Fruit fly (Drosophila melanogaster) whole organism, embryonic: ENCODE measurements around the gene tok.
A peak's percentile ranks its signal among the peaks of the same experiment; 100 is the strongest.

Experiments
- B-H1 ChIP-seq: fragments of 200-800 bp; sonication (Bioruptor generic); IDR thresholded peaks from 3 replicates; pipeline ENCODE4 v1.3.6; 2022; ENCODE audit warnings: missing biosample characterization, missing genetic modification characterization
- C15 ChIP-seq: fragments of 200-800 bp; sonication (Bioruptor generic); IDR thresholded peaks from 3 replicates; pipeline ENCODE4 v1.3.6; 2022; ENCODE audit warnings: missing biosample characterization, missing genetic modification characterization
- CG12769 ChIP-seq: fragments of 200-800 bp; sonication (Bioruptor generic); optimal IDR thresholded peaks from 2 replicates; lab custom pipeline; 2019; ENCODE audit warnings: missing biosample characterization, mild to moderate bottlenecking, missing genetic modification characterization, moderate library complexity
- CG13123 ChIP-seq: fragments of 200-800 bp; sonication (Bioruptor generic); optimal IDR thresholded peaks from 2 replicates; lab custom pipeline; 2016; ENCODE audit warnings: missing biosample characterization, missing genetic modification characterization
- CG13287 ChIP-seq: fragments of 200-800 bp; sonication (Bioruptor generic); IDR thresholded peaks from 2 replicates; pipeline ENCODE4 v1.3.6; 2022; ENCODE audit warnings: missing biosample characterization, missing genetic modification characterization; ENCODE audit not compliant: partially characterized antibody
- CG15601 ChIP-seq: fragments of 200-800 bp; sonication (Bioruptor generic); optimal IDR thresholded peaks from 3 replicates; lab custom pipeline; 2019; ENCODE audit warnings: missing biosample characterization, mild to moderate bottlenecking, missing genetic modification characterization, moderate library complexity
- CG18599 ChIP-seq: fragments of 200-800 bp; sonication (Bioruptor generic); optimal IDR thresholded peaks from 3 replicates; lab custom pipeline; 2017; ENCODE audit warnings: missing biosample characterization, missing genetic modification characterization, mild to moderate bottlenecking, moderate library complexity, missing genetic modification reagents
- CG31388 ChIP-seq: fragments of 200-800 bp; sonication (Bioruptor generic); optimal IDR thresholded peaks from 2 replicates; lab custom pipeline; 2016; ENCODE audit warnings: missing biosample characterization, missing genetic modification characterization
- CG42726 ChIP-seq: fragments of 200-800 bp; sonication (Bioruptor generic); IDR thresholded peaks from 2 replicates; pipeline ENCODE4 v1.3.6; 2022; ENCODE audit warnings: missing biosample characterization, missing genetic modification characterization; ENCODE audit not compliant: partially characterized antibody
- CG4424 ChIP-seq: fragments of 200-800 bp; sonication (Bioruptor generic); optimal IDR thresholded peaks from 3 replicates; lab custom pipeline; 2016; ENCODE audit warnings: missing biosample characterization, missing genetic modification characterization
- CG6683 ChIP-seq: fragments of 200-800 bp; sonication (Bioruptor generic); optimal IDR thresholded peaks from 2 replicates; lab custom pipeline; 2017; ENCODE audit warnings: missing biosample characterization, mild to moderate bottlenecking, missing genetic modification characterization, missing genetic modification reagents
- CG7928 ChIP-seq: fragments of 200-800 bp; sonication (Bioruptor generic); optimal IDR thresholded peaks from 2 replicates; lab custom pipeline; 2017; ENCODE audit warnings: missing biosample characterization, mild to moderate bottlenecking, missing genetic modification characterization
- CG8290 ChIP-seq, 3 experiments: fragments of 200-800 bp; sonication (Bioruptor generic); optimal IDR thresholded peaks; 2 replicates each; lab custom pipeline; 2016 to 2019; ENCODE audit warnings: missing biosample characterization in 3 of 3, missing genetic modification characterization in 3 of 3, mild to moderate bottlenecking in 2 of 3, moderate library complexity in 1 of 3
- CG8478 ChIP-seq: fragments of >200 bp; optimal IDR thresholded peaks from 2 replicates; lab custom pipeline; 2018
- CG9876 ChIP-seq: fragments of 200-800 bp; sonication (Bioruptor generic); optimal IDR thresholded peaks from 2 replicates; lab custom pipeline; 2016; ENCODE audit warnings: missing biosample characterization, missing genetic modification characterization
- D19A ChIP-seq: fragments of 200-800 bp; optimal IDR thresholded peaks from 3 replicates; lab custom pipeline; 2019; ENCODE audit warnings: missing biosample characterization, mild to moderate bottlenecking, missing genetic modification characterization, moderate library complexity
- Dad ChIP-seq: fragments of 200-800 bp; sonication (Bioruptor generic); optimal IDR thresholded peaks from 3 replicates; lab custom pipeline; 2016; ENCODE audit warnings: missing biosample characterization, missing genetic modification characterization
- Dek ChIP-seq: fragments of 200-800 bp; sonication (Bioruptor generic); optimal IDR thresholded peaks from 3 replicates; lab custom pipeline; 2019; ENCODE audit warnings: missing biosample characterization, mild to moderate bottlenecking, missing genetic modification characterization, moderate library complexity
- HLH4C ChIP-seq: fragments of 200-800 bp; sonication (Bioruptor generic); IDR thresholded peaks from 3 replicates; pipeline ENCODE4 v1.3.6; 2022; ENCODE audit warnings: missing biosample characterization, missing genetic modification characterization; ENCODE audit not compliant: partially characterized antibody
- HLH54F ChIP-seq: fragments of 200-800 bp; sonication (Bioruptor generic); optimal IDR thresholded peaks from 3 replicates; lab custom pipeline; 2016; ENCODE audit warnings: missing biosample characterization, missing genetic modification characterization
- Lim3 ChIP-seq: fragments of 200-800 bp; sonication (Bioruptor generic); IDR thresholded peaks from 2 replicates; pipeline ENCODE4 v1.3.6; 2022; ENCODE audit warnings: missing biosample characterization, missing genetic modification characterization
- Mes4 ChIP-seq: fragments of 200-800 bp; sonication (Bioruptor generic); optimal IDR thresholded peaks from 2 replicates; lab custom pipeline; 2016; ENCODE audit warnings: missing biosample characterization, missing genetic modification characterization
- Mrtf ChIP-seq: fragments of 200-800 bp; sonication (Bioruptor generic); IDR thresholded peaks from 3 replicates; pipeline ENCODE4 v1.3.6; 2022; ENCODE audit warnings: missing biosample characterization, missing genetic modification characterization
- Nf-YC ChIP-seq: fragments of 200-800 bp; optimal IDR thresholded peaks from 3 replicates; lab custom pipeline; 2019; ENCODE audit warnings: missing biosample characterization, mild to moderate bottlenecking, missing genetic modification characterization, moderate library complexity
- PHDP ChIP-seq: fragments of 200-800 bp; sonication (Bioruptor generic); optimal IDR thresholded peaks from 3 replicates; lab custom pipeline; 2018; ENCODE audit warnings: missing biosample characterization, mild to moderate bottlenecking, missing genetic modification characterization, moderate library complexity
- YL-1 ChIP-seq: fragments of 200-800 bp; sonication (Bioruptor generic); optimal IDR thresholded peaks from 3 replicates; lab custom pipeline; 2017; ENCODE audit warnings: missing biosample characterization, mild to moderate bottlenecking, missing genetic modification characterization
- ab ChIP-seq: fragments of 200-800 bp; sonication (Bioruptor generic); optimal IDR thresholded peaks from 2 replicates; lab custom pipeline; 2016; ENCODE audit warnings: missing biosample characterization, missing genetic modification characterization
- amos ChIP-seq: fragments of 200-800 bp; sonication (Bioruptor generic); IDR thresholded peaks from 2 replicates; pipeline ENCODE4 v1.3.6; 2022; ENCODE audit warnings: missing biosample characterization, missing genetic modification characterization; ENCODE audit not compliant: partially characterized antibody
- br ChIP-seq: fragments of >200 bp; optimal IDR thresholded peaks from 2 replicates; lab custom pipeline; 2017
- chif ChIP-seq, 2 experiments: fragments of 200-800 bp; sonication (Bioruptor generic); optimal IDR thresholded peaks; 3 replicates each; lab custom pipeline; 2016; ENCODE audit warnings: missing biosample characterization in 2 of 2, missing genetic modification characterization in 2 of 2
- corto ChIP-seq: fragments of 200-800 bp; sonication (Bioruptor generic); optimal IDR thresholded peaks from 2 replicates; lab custom pipeline; 2016; ENCODE audit warnings: missing biosample characterization, mild to moderate bottlenecking, missing genetic modification characterization, moderate library complexity
- dm ChIP-seq: fragments of 200-800 bp; sonication (Bioruptor generic); optimal IDR thresholded peaks from 3 replicates; lab custom pipeline; 2016; ENCODE audit warnings: missing biosample characterization, missing genetic modification characterization
- eyg ChIP-seq: fragments of 200-800 bp; sonication (Bioruptor generic); optimal IDR thresholded peaks from 3 replicates; lab custom pipeline; 2016; ENCODE audit warnings: missing biosample characterization, missing genetic modification characterization
- fd96Cb ChIP-seq: fragments of 200-800 bp; sonication (Bioruptor generic); optimal IDR thresholded peaks from 2 replicates; lab custom pipeline; 2018; ENCODE audit warnings: missing biosample characterization, mild to moderate bottlenecking, missing genetic modification characterization, moderate library complexity
- gfzf ChIP-seq: fragments of 200-800 bp; sonication (Bioruptor generic); optimal IDR thresholded peaks from 2 replicates; lab custom pipeline; 2016; ENCODE audit warnings: missing biosample characterization, mild to moderate bottlenecking, missing genetic modification characterization, moderate library complexity
- grau ChIP-seq: fragments of 200-800 bp; optimal IDR thresholded peaks from 3 replicates; lab custom pipeline; 2019; ENCODE audit warnings: missing biosample characterization, mild to moderate bottlenecking, missing genetic modification characterization, moderate library complexity
- hb ChIP-seq: fragments of 200-800 bp; sonication (Bioruptor generic); IDR thresholded peaks from 3 replicates; pipeline ENCODE4 v1.3.6; 2022; ENCODE audit warnings: missing biosample characterization, missing genetic modification characterization; ENCODE audit not compliant: partially characterized antibody
- hbn ChIP-seq: fragments of 200-800 bp; sonication (Bioruptor generic); IDR thresholded peaks from 2 replicates; pipeline ENCODE4 v1.3.6; 2022; ENCODE audit warnings: missing biosample characterization, missing genetic modification characterization; ENCODE audit not compliant: partially characterized antibody
- klu ChIP-seq: fragments of 200-800 bp; sonication (Bioruptor generic); IDR thresholded peaks from 2 replicates; pipeline ENCODE4 v1.3.6; 2022; ENCODE audit warnings: missing biosample characterization, missing genetic modification characterization
- kni ChIP-seq: fragments of 200-800 bp; sonication (Bioruptor generic); optimal IDR thresholded peaks from 3 replicates; lab custom pipeline; 2017; ENCODE audit warnings: mild to moderate bottlenecking, missing biosample characterization, missing genetic modification reagents, missing genetic modification characterization
- lilli ChIP-seq: fragments of 200-800 bp; sonication (Bioruptor generic); optimal IDR thresholded peaks from 3 replicates; lab custom pipeline; 2016; ENCODE audit warnings: missing biosample characterization, missing genetic modification characterization
- nom ChIP-seq: fragments of 200-800 bp; sonication (Bioruptor generic); optimal IDR thresholded peaks from 2 replicates; lab custom pipeline; 2017; ENCODE audit warnings: missing biosample characterization, missing genetic modification characterization, mild to moderate bottlenecking, moderate library complexity, missing genetic modification reagents
- org-1 ChIP-seq: fragments of 200-800 bp; sonication (Bioruptor generic); optimal IDR thresholded peaks from 2 replicates; lab custom pipeline; 2017; ENCODE audit warnings: missing biosample characterization, missing genetic modification characterization
- pho ChIP-seq: fragments of 200-800 bp; sonication (Bioruptor generic); optimal IDR thresholded peaks from 2 replicates; lab custom pipeline; 2016; ENCODE audit warnings: missing biosample characterization, missing genetic modification characterization
- pros ChIP-seq: fragments of 200-800 bp; sonication (Bioruptor generic); optimal IDR thresholded peaks from 3 replicates; lab custom pipeline; 2019; ENCODE audit warnings: missing biosample characterization, mild to moderate bottlenecking, missing genetic modification characterization, moderate library complexity
- ranshi ChIP-seq: fragments of 200-800 bp; sonication (Bioruptor generic); IDR thresholded peaks from 2 replicates; pipeline ENCODE4 v1.3.6; 2022; ENCODE audit warnings: missing biosample characterization, missing genetic modification characterization
- tll ChIP-seq, 2 experiments: fragments of 200-800 bp in 1 of 2; fragments of >200 bp in 1 of 2; sonication (Bioruptor generic) in 1 of 2; optimal IDR thresholded peaks; 2 replicates each; lab custom pipeline; 2017 to 2019; ENCODE audit warnings: missing biosample characterization in 2 of 2, missing genetic modification characterization in 2 of 2, mild to moderate bottlenecking in 1 of 2, moderate library complexity in 1 of 2
- twi ChIP-seq: fragments of 200-800 bp; optimal IDR thresholded peaks from 2 replicates; lab custom pipeline; 2019; ENCODE audit warnings: missing biosample characterization, mild to moderate bottlenecking, missing genetic modification characterization, moderate library complexity
- wor ChIP-seq: fragments of 200-800 bp; sonication (Bioruptor generic); IDR thresholded peaks from 2 replicates; pipeline ENCODE4 v1.3.6; 2022; ENCODE audit warnings: missing biosample characterization, missing genetic modification characterization

The tok gene

DNA sequence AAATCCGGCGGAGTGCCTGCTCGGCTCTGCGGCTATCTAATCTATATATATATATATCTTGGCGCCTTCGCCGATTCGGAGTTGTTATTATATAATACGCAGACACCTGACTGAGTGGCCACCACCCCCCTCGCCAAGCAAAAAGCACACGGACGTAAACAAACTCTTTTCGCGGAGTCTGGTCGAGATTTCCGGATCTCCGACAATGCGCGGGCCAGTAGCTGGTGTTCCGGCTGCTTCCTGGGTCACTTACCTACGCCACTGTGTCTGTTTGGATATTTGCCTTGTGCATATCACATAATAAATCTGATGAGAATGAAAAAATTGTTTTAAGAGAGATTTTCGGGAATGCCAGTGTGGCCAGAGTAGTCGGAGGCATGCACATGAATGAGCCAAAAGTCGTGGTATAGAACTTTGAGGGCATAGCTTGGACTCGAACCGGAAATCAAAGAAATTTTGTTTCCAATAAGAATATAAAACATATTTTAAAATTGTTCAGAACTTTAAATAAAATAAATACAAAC is 67.6 kb downstream of the tok start, which contains the start of gene CG5805 (continued):
- TF ChIP-seq klu (GFP tag; lab: Robert Waterston, UW) (peak; percentile 54; the same call in 1 of the 2 replicates), hb (GFP tag; lab: Robert Waterston, UW) (no peak), Lim3 (GFP tag; lab: Robert Waterston, UW) (no peak), CG9876 (GFP tag; lab: Kevin White, UChicago) (peak; percentile 74), tll (GFP tag; optimal IDR thresholded peaks at IDR 0.05; lab: Kevin White, UChicago) (peak in 1 of 2 experiments; percentile 23), C15 (peak; percentile 78; the same call in 2 of the 3 replicates), nom (GFP tag; lab: Kevin White, UChicago) (no peak), CG13287 (GFP tag; lab: Robert Waterston, UW) (peak; percentile 38; the same call in 1 of the 2 replicates), CG42726 (GFP tag; lab: Robert Waterston, UW) (no peak), lilli (peak; percentile 57), dm (GFP tag; lab: Kevin White, UChicago) (peak; percentile 86), hbn (GFP tag; lab: Robert Waterston, UW) (no peak), CG13123 (no peak), Dek (tag; lab: Kevin White, UChicago) (peak; percentile 72), CG8290 (GFP tag; optimal IDR thresholded peaks at IDR 0.05; lab: Kevin White, UChicago) (no peak), CG8290 (tag; optimal IDR thresholded peaks at IDR 0.05; lab: Kevin White, UChicago) (peak in 1 of 2 experiments; percentile 41), CG12769 (tag; lab: Kevin White, UChicago) (peak; percentile 96), fd96Cb (tag; lab: Kevin White, UChicago) (peak; percentile 62), twi (no peak), pros (no peak), ranshi (GFP tag; lab: Robert Waterston, UW) (peak; percentile 79), CG18599 (peak; percentile 84), corto (GFP tag; lab: Kevin White, UChicago) (no peak), CG6683 (peak; percentile 76), org-1 (GFP tag; lab: Kevin White, UChicago) (peak; percentile 59), chif (GFP tag; optimal IDR thresholded peaks at IDR 0.05; lab: Kevin White, UChicago) (peak; percentile 67 to 79), CG7928 (GFP tag; lab: Kevin White, UChicago) (peak; percentile 57), amos (no peak; the same call in 1 of the 2 replicates), PHDP (tag; lab: Kevin White, UChicago) (peak; percentile 87), kni (GFP tag; lab: Kevin White, UChicago) (peak; percentile 50), CG4424 (peak; percentile 85), D19A (no peak), Mes4 (peak; percentile 75), eyg (GFP tag; lab: Kevin White, UChicago) (peak; percentile 72), CG31388 (peak; percentile 16), B-H1 (GFP tag; lab: Robert Waterston, UW) (peak; percentile 54), HLH54F (GFP tag; lab: Kevin White, UChicago) (peak; percentile 70), pho (GFP tag; lab: Kevin White, UChicago) (peak; percentile 76), grau (tag; lab: Kevin White, UChicago) (peak; percentile 74), YL-1 (GFP tag; lab: Kevin White, UChicago) (peak; percentile 88), HLH4C (GFP tag; lab: Robert Waterston, UW) (no peak), wor (peak; percentile 37; the same call in 1 of the 2 replicates), Mrtf (GFP tag; lab: Robert Waterston, UW) (peak; percentile 34; the same call in 2 of the 3 replicates), CG8478 (lab: Kevin White, UChicago) (no peak), gfzf (GFP tag; lab: Kevin White, UChicago) (peak; percentile 87), ab (no peak), Dad (GFP tag; lab: Kevin White, UChicago) (peak; percentile 60), br (lab: Kevin White, UChicago) (no peak), Nf-YC (tag; lab: Kevin White, UChicago) (no peak), CG15601 (tag; lab: Kevin White, UChicago) (peak; percentile 80)
